Worm (Caenorhabditis elegans): Measurements from ENCODE around the gene srv-27.

- TF ChIP-seq ceh-20 (GFP tag; IDR thresholded peaks at IDR 0.05) (0 out of 2 replicates have a peak, but pooled peaks have one; percentile 25), ama-1 (optimal IDR thresholded peaks at IDR 0.05) (no peak), set-16 (GFP tag; IDR thresholded peaks at IDR 0.05) (no peak), ztf-11 (tag; optimal IDR thresholded peaks at IDR 0.05) (no peak), ztf-7 (tag; optimal IDR thresholded peaks at IDR 0.05) (no peak), zag-1 (tag; optimal IDR thresholded peaks at IDR 0.05) (no peak), mxl-3 (GFP tag; optimal IDR thresholded peaks at IDR 0.05) (no peak), pha-4 (GFP tag; IDR thresholded peaks at IDR 0.05) (no peak), pha-4 (tag; optimal IDR thresholded peaks at IDR 0.05) (no peak), ceh-28 (tag; optimal IDR thresholded peaks at IDR 0.05) (peak; percentile 69), madf-5 (GFP tag; IDR thresholded peaks at IDR 0.05) (no peak), ceh-82 (tag; optimal IDR thresholded peaks at IDR 0.05) (no peak), dmd-6 (GFP tag; IDR thresholded peaks at IDR 0.05) (peak; percentile 43; the same call in 1 of the 2 replicates), mep-1 (tag; optimal IDR thresholded peaks at IDR 0.05) (no peak)
Observed at ce11 chrIV:6327363-6328015, 29.3 kb upstream of the srv-27 start.

Data from whole organism, L4 larva.